Worm (Caenorhabditis elegans): ENCODE measurements around the gene Y57G11C.1131.

Y57G11C.1131 gene

DNA sequence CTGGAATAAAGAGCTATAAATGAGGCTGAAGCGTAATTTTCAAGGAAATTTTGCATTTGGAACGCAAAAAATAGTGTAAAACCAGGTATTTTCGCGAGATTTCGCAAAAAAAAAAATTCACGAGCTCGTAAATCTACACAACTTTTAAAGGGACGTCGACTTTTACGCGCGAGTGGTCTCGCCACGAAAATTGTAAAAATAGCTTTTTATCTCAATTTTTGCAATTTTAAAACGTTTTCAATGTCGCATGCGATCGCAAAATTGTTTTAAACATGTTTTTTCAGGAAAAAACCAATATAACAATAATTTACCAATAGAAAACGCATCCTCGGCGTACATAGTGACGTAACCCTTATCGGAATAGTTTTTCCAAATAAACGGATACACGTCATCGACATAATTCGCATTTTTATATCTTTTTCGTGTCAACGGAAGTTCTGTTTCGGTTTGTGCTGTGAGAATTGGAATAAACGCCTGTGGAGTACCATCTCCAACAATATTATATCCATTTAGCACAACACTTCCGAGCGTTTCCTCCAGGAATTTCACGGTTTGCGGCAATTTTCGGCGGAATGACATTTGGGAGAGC, 24.0 kb downstream of the Y57G11C.1131 start:
- TF ChIP-seq efl-1 (optimal IDR thresholded peaks at IDR 0.05) (peak; percentile 45 to 59), efl-1 (GFP tag; optimal IDR thresholded peaks at IDR 0.05 in 1 of 2) (peak; percentile 30 to 82), C04F5.9 (tag; optimal IDR thresholded peaks at IDR 0.05) (no peak), vab-15 (tag; optimal IDR thresholded peaks at IDR 0.05) (no peak), jun-1 (tag; optimal IDR thresholded peaks at IDR 0.05) (no peak), zag-1 (tag; optimal IDR thresholded peaks at IDR 0.05) (no peak), unc-98 (GFP tag; IDR thresholded peaks at IDR 0.05) (no peak), ceh-8 (GFP tag; optimal IDR thresholded peaks at IDR 0.05) (no peak), skn-1 (tag; optimal IDR thresholded peaks at IDR 0.05) (no peak), dpl-1 (GFP tag; optimal IDR thresholded peaks at IDR 0.05) (peak in 1 of 3 experiments; percentile 25), nhr-77 (tag; optimal IDR thresholded peaks at IDR 0.05) (no peak), egl-27 (tag; optimal IDR thresholded peaks at IDR 0.05) (no peak), lin-35 (GFP tag; optimal IDR thresholded peaks at IDR 0.05) (peak in 1 of 2 experiments; percentile 4)

DNA sequence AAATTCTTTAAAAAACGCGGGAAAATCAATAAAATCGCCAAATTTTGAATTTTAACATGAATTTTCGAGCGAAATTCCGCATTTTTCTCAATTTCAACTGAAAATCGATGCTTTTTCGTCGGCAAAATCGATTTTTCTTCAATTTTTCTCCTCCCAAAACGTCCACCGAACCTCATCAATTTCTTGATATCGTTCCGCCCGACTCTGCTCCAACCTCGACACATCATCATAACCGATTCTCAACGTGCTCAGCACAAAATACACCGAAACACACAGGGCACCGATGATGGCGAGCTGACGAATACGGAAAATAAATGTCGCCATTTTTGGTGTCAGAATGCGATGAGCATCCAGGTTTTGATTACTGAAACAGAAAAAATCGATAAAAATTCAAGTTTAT, 25.8 kb downstream of the Y57G11C.1131 start, which contains the start of gene Y41E3.1:
Gene Y41E3.1 (minus strand): TSS at position 324 of the 400 bp plus-strand sequence.
- no peak for TF ChIP-seq elt-2 (tag; optimal IDR thresholded peaks at IDR 0.05)
- TF ChIP-seq fkh-10 (GFP tag; optimal IDR thresholded peaks at IDR 0.05), result no peak
- no peak for TF ChIP-seq zag-1 (tag; optimal IDR thresholded peaks at IDR 0.05)
- no peak for TF ChIP-seq vab-15 (tag; optimal IDR thresholded peaks at IDR 0.05)
- no peak for TF ChIP-seq efl-1 (optimal IDR thresholded peaks at IDR 0.05)
- TF ChIP-seq efl-1 (GFP tag; optimal IDR thresholded peaks at IDR 0.05 in 1 of 2), result peak in 1 of 2 experiments; percentile 70
- no peak for TF ChIP-seq nhr-76 (tag; optimal IDR thresholded peaks at IDR 0.05)
- no peak for TF ChIP-seq lsy-2 (tag; optimal IDR thresholded peaks at IDR 0.05)

DNA sequence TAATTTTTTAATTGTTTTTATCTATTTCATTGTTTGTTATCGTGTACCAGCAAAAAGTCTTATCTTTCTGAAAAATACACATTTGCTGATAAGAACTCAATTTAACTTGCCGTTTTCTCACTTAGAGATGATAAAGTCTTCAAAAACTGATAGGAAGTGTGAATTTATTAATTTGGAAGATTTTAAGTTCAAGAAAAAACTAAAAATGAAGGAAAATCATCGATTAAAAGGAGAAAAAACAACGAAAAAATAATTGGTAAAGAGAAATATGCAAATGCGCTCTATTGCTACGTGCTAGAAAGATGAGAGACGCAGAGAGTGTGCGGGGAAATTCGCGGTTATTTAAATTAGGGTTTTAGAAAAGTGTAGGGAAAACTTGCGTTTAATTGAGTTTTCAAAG, 26.6 kb downstream of the Y57G11C.1131 start:
- TF ChIP-seq C34B4.2 (tag; optimal IDR thresholded peaks at IDR 0.05), result no peak
- TF ChIP-seq lin-35 (GFP tag; optimal IDR thresholded peaks at IDR 0.05), result peak; percentile 97 to 99
- TF ChIP-seq xbp-1 (tag; optimal IDR thresholded peaks at IDR 0.05), result peak; percentile 78
- peak; percentile 59 for TF ChIP-seq jun-1 (tag; optimal IDR thresholded peaks at IDR 0.05)
- TF ChIP-seq irx-1 (tag; optimal IDR thresholded peaks at IDR 0.05), result peak; percentile 43
- TF ChIP-seq zip-4 (GFP tag; optimal IDR thresholded peaks at IDR 0.05), result no peak
- peak; percentile 54 to 83 (median 60) for TF ChIP-seq ceh-82 (tag; optimal IDR thresholded peaks at IDR 0.05)
- peak; percentile 26 for TF ChIP-seq nhr-11 (tag; optimal IDR thresholded peaks at IDR 0.05)
- TF ChIP-seq alr-1 (tag; optimal IDR thresholded peaks at IDR 0.05; ENCODE audit: borderline replicate concordance), result no peak
- TF ChIP-seq nhr-237 (tag; optimal IDR thresholded peaks at IDR 0.05), result peak; percentile 70
- no peak for TF ChIP-seq hlh-17 (GFP tag; optimal IDR thresholded peaks at IDR 0.05; ENCODE audit: borderline replicate concordance)
- TF ChIP-seq elt-3 (tag; optimal IDR thresholded peaks at IDR 0.05), result peak in 2 of 6 experiments; percentile 31 to 72
- no peak for TF ChIP-seq egl-27 (tag; optimal IDR thresholded peaks at IDR 0.05)
- TF ChIP-seq efl-1 (optimal IDR thresholded peaks at IDR 0.05), result peak; percentile 86 to 97
- TF ChIP-seq efl-1 (GFP tag; optimal IDR thresholded peaks at IDR 0.05 in 1 of 2), result peak; percentile 97 to 99
- no peak for TF ChIP-seq mef-2 (tag; optimal IDR thresholded peaks at IDR 0.05)
- TF ChIP-seq nhr-19 (GFP tag; conservative IDR thresholded peaks at IDR 0.05), result peak; percentile 51
- TF ChIP-seq hpl-2 (GFP tag; optimal IDR thresholded peaks at IDR 0.05), result no peak
- TF ChIP-seq fkh-8 (tag; optimal IDR thresholded peaks at IDR 0.05), result peak; percentile 14
- TF ChIP-seq ztf-11 (tag; optimal IDR thresholded peaks at IDR 0.05), result no peak
- no peak for TF ChIP-seq sup-37 (GFP tag; optimal IDR thresholded peaks at IDR 0.05)
- TF ChIP-seq F16B12.6 (tag; optimal IDR thresholded peaks at IDR 0.05), result peak; percentile 47
- no peak for TF ChIP-seq ceh-63 (GFP tag; optimal IDR thresholded peaks at IDR 0.05)
- TF ChIP-seq vab-15 (tag; optimal IDR thresholded peaks at IDR 0.05), result peak; percentile 34
- peak; percentile 79 for TF ChIP-seq nhr-71 (tag; optimal IDR thresholded peaks at IDR 0.05)
- peak; percentile 83 for TF ChIP-seq lin-15B (tag; optimal IDR thresholded peaks at IDR 0.05)
- peak; percentile 29 for TF ChIP-seq C04F5.9 (tag; optimal IDR thresholded peaks at IDR 0.05)
- TF ChIP-seq pag-3 (tag; optimal IDR thresholded peaks at IDR 0.05; ENCODE audit: borderline replicate concordance, insufficient read depth), result no peak
- peak; percentile 65 for TF ChIP-seq nhr-90 (tag; optimal IDR thresholded peaks at IDR 0.05; ENCODE audit: poor library complexity)
- peak; percentile 17 for TF ChIP-seq fkh-10 (GFP tag; optimal IDR thresholded peaks at IDR 0.05)
- peak; percentile 66 for TF ChIP-seq fos-1 (tag; optimal IDR thresholded peaks at IDR 0.05)
- no peak for TF ChIP-seq Y116A8C.19 (tag; optimal IDR thresholded peaks at IDR 0.05; ENCODE audit: borderline replicate concordance)
- TF ChIP-seq unc-30 (tag; optimal IDR thresholded peaks at IDR 0.05), result no peak
- TF ChIP-seq unc-130 (tag; optimal IDR thresholded peaks at IDR 0.05), result peak; percentile 86
- TF ChIP-seq nhr-20 (tag; optimal IDR thresholded peaks at IDR 0.05), result peak; percentile 66
- TF ChIP-seq elt-2 (tag; optimal IDR thresholded peaks at IDR 0.05), result peak; percentile 99
- no peak for TF ChIP-seq ets-5 (GFP tag; IDR thresholded peaks at IDR 0.05)

Data from whole organism, L1 larva.